Worm (Caenorhabditis elegans) whole organism, L1 larva: ENCODE results near the gene D1086.1.

ENCODE experiments used
- C04F5.9 ChIP-seq: sonication (generic microtip); optimal IDR thresholded peaks from 2 replicates; lab custom pipeline; 2016; ENCODE audit warnings: missing genetic modification characterization, missing compliant biosample characterization
- C16A3.4 ChIP-seq: fragments of 150-350 bp; optimal IDR thresholded peaks from 2 replicates; lab custom pipeline; 2014; ENCODE audit warnings: missing biosample characterization, missing genetic modification characterization
- aha-1 ChIP-seq: fragments of 150-350 bp; optimal IDR thresholded peaks from 2 replicates; lab custom pipeline; 2014; ENCODE audit warnings: missing biosample characterization, missing genetic modification characterization
- aly-2 ChIP-seq: fragments of 150-350 bp; optimal IDR thresholded peaks from 2 replicates; lab custom pipeline; 2014; ENCODE audit warnings: missing biosample characterization, missing genetic modification characterization
- ama-1 ChIP-seq: fragments of 150-350 bp; optimal IDR thresholded peaks from 2 replicates; lab custom pipeline; 2014
- blmp-1 ChIP-seq: fragments of 150-350 bp; optimal IDR thresholded peaks from 2 replicates; lab custom pipeline; 2014; ENCODE audit warnings: missing biosample characterization, missing genetic modification characterization
- ceh-82 ChIP-seq, 3 experiments: fragments of 150-350 bp in 1 of 3; sonication (generic microtip) in 2 of 3; optimal IDR thresholded peaks; 2 replicates each; lab custom pipeline; 2014 to 2017; ENCODE audit warnings: missing biosample characterization in 3 of 3, missing genetic modification characterization in 3 of 3
- ceh-88 ChIP-seq: fragments of 200-800 bp; sonication (Bioruptor generic); IDR thresholded peaks from 2 replicates; pipeline ENCODE4 v1.3.6; 2022; ENCODE audit warnings: missing genetic modification characterization, missing compliant biosample characterization
- dsc-1 ChIP-seq: sonication (generic microtip); optimal IDR thresholded peaks from 2 replicates; lab custom pipeline; 2016; ENCODE audit warnings: mild to moderate bottlenecking, missing genetic modification characterization, missing compliant biosample characterization
- efl-1 ChIP-seq, 4 experiments: fragments of 150-350 bp; optimal IDR thresholded peaks in 3 of 4; peaks in 1 of 4; 1 replicate in 1 of 4; 2 replicates in 3 of 4; lab custom pipeline; 2014; ENCODE audit warnings: missing biosample characterization in 2 of 4, missing genetic modification characterization in 2 of 4, missing genetic modification reagents in 2 of 4
- egl-13 ChIP-seq: sonication (generic microtip); optimal IDR thresholded peaks from 2 replicates; lab custom pipeline; 2016; ENCODE audit warnings: missing genotype, missing genetic modification reagents, missing genetic modification characterization, missing compliant biosample characterization
- elt-2 ChIP-seq: sonication (generic microtip); optimal IDR thresholded peaks from 2 replicates; lab custom pipeline; 2016; ENCODE audit warnings: missing genetic modification characterization, mild to moderate bottlenecking, inconsistent platforms, missing compliant biosample characterization, missing genetic modification reagents
- elt-3 ChIP-seq, 6 experiments: fragments of 150-350 bp in 1 of 6; sonication (generic microtip); optimal IDR thresholded peaks; 2 replicates each; lab custom pipeline; 2017 to 2018; ENCODE audit warnings: missing biosample characterization in 6 of 6, missing genetic modification characterization in 6 of 6, inconsistent platforms in 1 of 6
- fos-1 ChIP-seq: fragments of 150-350 bp; optimal IDR thresholded peaks from 2 replicates; lab custom pipeline; 2014; ENCODE audit warnings: missing biosample characterization, missing genetic modification characterization
- grh-1 ChIP-seq: fragments of 200-800 bp; sonication (Bioruptor generic); IDR thresholded peaks from 2 replicates; pipeline ENCODE4 v1.3.6; 2022; ENCODE audit warnings: missing genetic modification reagents, missing genetic modification characterization, missing compliant biosample characterization
- hlh-17 ChIP-seq: fragments of 200-800 bp; sonication (Bioruptor generic); optimal IDR thresholded peaks from 2 replicates; lab custom pipeline; 2018; ENCODE audit warnings: missing genetic modification characterization, mild to moderate bottlenecking, missing compliant biosample characterization, moderate library complexity, borderline replicate concordance
- hlh-4 ChIP-seq: sonication (generic microtip); optimal IDR thresholded peaks from 2 replicates; lab custom pipeline; 2016; ENCODE audit warnings: mild to moderate bottlenecking, missing genetic modification characterization, missing compliant biosample characterization
- irx-1 ChIP-seq: sonication (generic microtip); optimal IDR thresholded peaks from 2 replicates; lab custom pipeline; 2016; ENCODE audit warnings: missing genetic modification characterization, missing compliant biosample characterization
- jun-1 ChIP-seq: fragments of 150-350 bp; optimal IDR thresholded peaks from 2 replicates; lab custom pipeline; 2014; ENCODE audit warnings: missing biosample characterization, missing genetic modification reagents, missing genetic modification characterization
- lin-14 ChIP-seq: fragments of 200-800 bp; sonication (Bioruptor generic); optimal IDR thresholded peaks from 2 replicates; lab custom pipeline; 2018; ENCODE audit warnings: mild to moderate bottlenecking, missing genetic modification characterization, moderate library complexity, missing compliant biosample characterization
- lin-15B ChIP-seq: fragments of 150-350 bp; sonication (generic microtip); optimal IDR thresholded peaks from 3 replicates; lab custom pipeline; 2014; ENCODE audit warnings: missing biosample characterization, missing genetic modification characterization
- lin-39 ChIP-seq: fragments of 150-350 bp; optimal IDR thresholded peaks from 2 replicates; lab custom pipeline; 2014; ENCODE audit warnings: missing biosample characterization, missing genetic modification reagents, missing genetic modification characterization
- lir-3 ChIP-seq: sonication (generic microtip); optimal IDR thresholded peaks from 2 replicates; lab custom pipeline; 2016; ENCODE audit warnings: mild to moderate bottlenecking, missing genetic modification characterization, moderate library complexity, missing compliant biosample characterization; ENCODE audit not compliant: poor library complexity
- lsy-2 ChIP-seq, 2 experiments: fragments of 150-350 bp; optimal IDR thresholded peaks; 2 replicates each; lab custom pipeline; 2014; ENCODE audit warnings: missing biosample characterization in 2 of 2, missing genetic modification characterization in 2 of 2
- mep-1 ChIP-seq: fragments of 150-350 bp; optimal IDR thresholded peaks from 2 replicates; lab custom pipeline; 2014; ENCODE audit warnings: missing biosample characterization, missing genetic modification characterization
- nhr-237 ChIP-seq: fragments of 150-350 bp; optimal IDR thresholded peaks from 2 replicates; lab custom pipeline; 2014; ENCODE audit warnings: missing biosample characterization, missing genetic modification characterization
- nhr-71 ChIP-seq: sonication (generic microtip); optimal IDR thresholded peaks from 2 replicates; lab custom pipeline; 2016; ENCODE audit warnings: mild to moderate bottlenecking, missing genetic modification characterization, moderate library complexity, missing compliant biosample characterization
- nhr-77 ChIP-seq: fragments of 150-350 bp; optimal IDR thresholded peaks from 2 replicates; lab custom pipeline; 2014; ENCODE audit warnings: missing biosample characterization, missing genetic modification characterization
- nhr-84 ChIP-seq: sonication (generic microtip); optimal IDR thresholded peaks from 2 replicates; lab custom pipeline; 2017; ENCODE audit warnings: missing biosample characterization, missing genetic modification characterization
- nhr-85 ChIP-seq: sonication (generic microtip); peaks from one replicate; lab custom pipeline; 2016; ENCODE audit warnings: missing genetic modification characterization, inconsistent platforms, missing compliant biosample characterization
- nhr-90 ChIP-seq: sonication (generic microtip); optimal IDR thresholded peaks from 2 replicates; lab custom pipeline; 2016; ENCODE audit warnings: mild to moderate bottlenecking, missing genetic modification characterization, missing compliant biosample characterization; ENCODE audit not compliant: poor library complexity
- rnt-1 ChIP-seq: sonication (generic microtip); optimal IDR thresholded peaks from 2 replicates; lab custom pipeline; 2016; ENCODE audit warnings: mild to moderate bottlenecking, missing genetic modification characterization, moderate library complexity, missing compliant biosample characterization
- skn-1 ChIP-seq: fragments of 150-350 bp; optimal IDR thresholded peaks from 2 replicates; lab custom pipeline; 2014; ENCODE audit warnings: missing biosample characterization, missing genetic modification characterization
- snu-23 ChIP-seq: sonication (generic microtip); optimal IDR thresholded peaks from 2 replicates; lab custom pipeline; 2016; ENCODE audit warnings: missing genetic modification characterization, missing compliant biosample characterization
- sptf-1 ChIP-seq: fragments of 150-350 bp; optimal IDR thresholded peaks from 2 replicates; lab custom pipeline; 2014; ENCODE audit warnings: missing biosample characterization, missing genetic modification characterization
- tbx-2 ChIP-seq: sonication (generic microtip); optimal IDR thresholded peaks from 2 replicates; lab custom pipeline; 2016; ENCODE audit warnings: missing genetic modification characterization, missing compliant biosample characterization
- unc-62 ChIP-seq: fragments of 150-350 bp; optimal IDR thresholded peaks from 2 replicates; lab custom pipeline; 2014; ENCODE audit warnings: missing biosample characterization, missing genetic modification reagents, missing genetic modification characterization
- unc-86 ChIP-seq: sonication (generic microtip); optimal IDR thresholded peaks from 2 replicates; lab custom pipeline; 2016; ENCODE audit warnings: missing genetic modification characterization, missing compliant biosample characterization
- xbp-1 ChIP-seq: sonication (generic microtip); optimal IDR thresholded peaks from 2 replicates; lab custom pipeline; 2016; ENCODE audit warnings: missing genetic modification characterization, missing compliant biosample characterization
- ztf-11 ChIP-seq, 2 experiments: sonication (generic microtip); optimal IDR thresholded peaks; 2 replicates each; lab custom pipeline; 2016 to 2017; ENCODE audit warnings: missing genetic modification characterization in 2 of 2, missing biosample characterization in 1 of 2, missing compliant biosample characterization in 1 of 2
- ztf-4 ChIP-seq: fragments of 150-350 bp; optimal IDR thresholded peaks from 2 replicates; lab custom pipeline; 2014; ENCODE audit warnings: missing biosample characterization, missing genetic modification characterization

The D1086.1 gene

ce11 chrV:14092403-14092802 is 6.3 kb upstream of the D1086.1 start, which contains the start of gene D1086.3 (continued):
- TF ChIP-seq hlh-4 = no peak
- TF ChIP-seq ztf-11 (tag; optimal IDR thresholded peaks at IDR 0.05; lab: Kevin White, UChicago) = no peak
- no peak for TF ChIP-seq irx-1
- peak; percentile 70 for TF ChIP-seq ama-1 (lab: Kevin White, UChicago)
- TF ChIP-seq nhr-77 (tag; lab: Kevin White, UChicago) = no peak
- peak; percentile 75 for TF ChIP-seq lin-39 (tag; lab: Kevin White, UChicago)
- no peak for TF ChIP-seq aha-1 (tag; lab: Kevin White, UChicago)
- TF ChIP-seq mep-1 (tag; lab: Kevin White, UChicago) = peak; percentile 4
- TF ChIP-seq C04F5.9 (tag; lab: Kevin White, UChicago) = no peak
- TF ChIP-seq skn-1 (tag; lab: Kevin White, UChicago) = no peak
- TF ChIP-seq fos-1 (tag; lab: Kevin White, UChicago) = no peak
- peak; percentile 27 for TF ChIP-seq xbp-1
- no peak for TF ChIP-seq ztf-4
- no peak for TF ChIP-seq egl-13 (tag; lab: Kevin White, UChicago)
- no peak for TF ChIP-seq unc-86 (tag; lab: Kevin White, UChicago)
- peak; percentile 55 for TF ChIP-seq elt-2
- TF ChIP-seq unc-62 = no peak
- peak; percentile 47 for TF ChIP-seq dsc-1 (tag; lab: Kevin White, UChicago)
- TF ChIP-seq lin-15B (tag; lab: Kevin White, UChicago) = no peak
- peak; percentile 48 for TF ChIP-seq snu-23
- no peak for TF ChIP-seq lir-3
- TF ChIP-seq jun-1 (tag; lab: Kevin White, UChicago) = no peak
- no peak for TF ChIP-seq ceh-82 (tag; optimal IDR thresholded peaks at IDR 0.05; lab: Kevin White, UChicago)
- no peak for TF ChIP-seq nhr-237 (tag; lab: Kevin White, UChicago)
- peak in 1 of 6 experiments; percentile 7 for TF ChIP-seq elt-3 (tag; optimal IDR thresholded peaks at IDR 0.05; lab: Kevin White, UChicago)
- TF ChIP-seq C16A3.4 = no peak
- TF ChIP-seq hlh-17 (GFP tag; lab: Kevin White, UChicago) = no peak
- peak; percentile 82 for TF ChIP-seq nhr-90 (tag; lab: Kevin White, UChicago)
- TF ChIP-seq nhr-71 (tag; lab: Kevin White, UChicago) = peak; percentile 82
- TF ChIP-seq ceh-88 (GFP tag; lab: Robert Waterston, UW) = no peak
- peak; percentile 17 to 47 for TF ChIP-seq efl-1 (optimal IDR thresholded peaks at IDR 0.05; lab: Kevin White, UChicago)
- peak in 1 of 2 experiments; percentile 92 for TF ChIP-seq efl-1 (GFP tag; optimal IDR thresholded peaks at IDR 0.05 in 1 of 2; lab: Kevin White, UChicago)
- TF ChIP-seq aly-2 (tag; lab: Kevin White, UChicago) = peak; percentile 37
- TF ChIP-seq nhr-84 (tag; lab: Kevin White, UChicago) = no peak
- TF ChIP-seq sptf-1 (tag; lab: Kevin White, UChicago) = no peak
- TF ChIP-seq grh-1 (GFP tag; lab: Robert Waterston, UW) = peak; percentile 53; the same call in 1 of the 2 replicates
- peak; percentile 87 for TF ChIP-seq nhr-85 (tag; lab: Kevin White, UChicago)
- TF ChIP-seq, all 84 proteins: peak for 23

ce11 chrV:14093805-14094204 is 4.9 kb upstream of the D1086.1 start, which contains the start of gene D1086.8:
Gene D1086.8 (plus strand): TSS chrV:14094105.
- TF ChIP-seq dsc-1 (tag; lab: Kevin White, UChicago) = peak; percentile 2
- TF ChIP-seq lin-14 (GFP tag; lab: Kevin White, UChicago) = peak; percentile 57
- TF ChIP-seq snu-23 = no peak
- TF ChIP-seq rnt-1 (tag; lab: Kevin White, UChicago) = peak; percentile 33
- peak in 1 of 2 experiments; percentile 38 for TF ChIP-seq lsy-2 (tag; optimal IDR thresholded peaks at IDR 0.05; lab: Kevin White, UChicago)
- peak; percentile 11 for TF ChIP-seq blmp-1 (tag; lab: Kevin White, UChicago)
- TF ChIP-seq tbx-2 (tag; lab: Kevin White, UChicago) = no peak
- TF ChIP-seq, all 84 proteins: peak for 5
